Fruit fly (Drosophila melanogaster) whole organism, embryonic: ENCODE measurements around the gene Idi.

ENCODE experiments used
- ATbp ChIP-seq: fragments of 200-800 bp; sonication (Bioruptor generic); optimal IDR thresholded peaks from 2 replicates; lab custom pipeline; 2017; ENCODE audit warnings: missing biosample characterization, mild to moderate bottlenecking, missing genetic modification characterization, missing genetic modification reagents
- Asciz ChIP-seq: fragments of 200-800 bp; sonication (Bioruptor generic); optimal IDR thresholded peaks from 2 replicates; lab custom pipeline; 2017; ENCODE audit warnings: missing biosample characterization, mild to moderate bottlenecking, missing genetic modification characterization, missing genetic modification reagents
- CG10366 ChIP-seq: fragments of 200-800 bp; sonication (Bioruptor generic); IDR thresholded peaks from 2 replicates; pipeline ENCODE4 v1.3.6; 2022; ENCODE audit warnings: missing biosample characterization, missing genetic modification characterization
- CG11560 ChIP-seq: fragments of 200-800 bp; sonication (Bioruptor generic); IDR thresholded peaks from 3 replicates; pipeline ENCODE4 v1.3.6; 2022; ENCODE audit warnings: missing biosample characterization, missing genetic modification characterization
- CG12659 ChIP-seq: fragments of 200-800 bp; sonication (Bioruptor generic); optimal IDR thresholded peaks from 3 replicates; lab custom pipeline; 2017; ENCODE audit warnings: mild to moderate bottlenecking, missing biosample characterization, missing genetic modification reagents, missing genetic modification characterization
- CG15269 ChIP-seq: fragments of 200-800 bp; sonication (Bioruptor generic); optimal IDR thresholded peaks from 2 replicates; lab custom pipeline; 2018; ENCODE audit warnings: missing biosample characterization, mild to moderate bottlenecking, missing genetic modification characterization, moderate library complexity
- CG1602 ChIP-seq: fragments of 200-800 bp; sonication (Bioruptor generic); optimal IDR thresholded peaks from 3 replicates; lab custom pipeline; 2016; ENCODE audit warnings: missing biosample characterization, missing genetic modification characterization
- CG16813 ChIP-seq: fragments of 200-800 bp; sonication (Bioruptor generic); IDR thresholded peaks from 3 replicates; pipeline ENCODE4 v1.3.6; 2022; ENCODE audit warnings: missing biosample characterization, missing genetic modification characterization; ENCODE audit not compliant: partially characterized antibody
- CG17568 ChIP-seq: fragments of 200-800 bp; sonication (Bioruptor generic); optimal IDR thresholded peaks from 2 replicates; lab custom pipeline; 2018; ENCODE audit warnings: missing biosample characterization, mild to moderate bottlenecking, missing genetic modification characterization, moderate library complexity
- CG2120 ChIP-seq: fragments of 200-800 bp; sonication (Bioruptor generic); optimal IDR thresholded peaks from 3 replicates; lab custom pipeline; 2016; ENCODE audit warnings: missing biosample characterization, missing genetic modification characterization
- CG2889 ChIP-seq: fragments of 200-800 bp; sonication (Bioruptor generic); IDR thresholded peaks from 3 replicates; pipeline ENCODE4 v1.3.6; 2022; ENCODE audit warnings: missing biosample characterization, missing genetic modification characterization
- CG32532 ChIP-seq: fragments of 200-800 bp; sonication (Bioruptor generic); IDR thresholded peaks from 2 replicates; pipeline ENCODE4 v1.3.6; 2022; ENCODE audit warnings: missing biosample characterization, missing genetic modification characterization
- CG32772 ChIP-seq: fragments of 200-800 bp; sonication (Bioruptor generic); IDR thresholded peaks from 2 replicates; pipeline ENCODE4 v1.3.6; 2022; ENCODE audit warnings: missing biosample characterization, missing genetic modification characterization
- CG3847 ChIP-seq: fragments of 200-800 bp; sonication (Bioruptor generic); IDR thresholded peaks from 2 replicates; pipeline ENCODE4 v1.3.6; 2022; ENCODE audit warnings: missing biosample characterization, missing genetic modification characterization
- CG4424 ChIP-seq: fragments of 200-800 bp; sonication (Bioruptor generic); optimal IDR thresholded peaks from 3 replicates; lab custom pipeline; 2016; ENCODE audit warnings: missing biosample characterization, missing genetic modification characterization
- CG6654 ChIP-seq: fragments of 200-800 bp; sonication (Bioruptor generic); optimal IDR thresholded peaks from 2 replicates; lab custom pipeline; 2017; ENCODE audit warnings: missing biosample characterization, mild to moderate bottlenecking, missing genetic modification characterization
- CG6791 ChIP-seq: fragments of 200-800 bp; sonication (Bioruptor generic); IDR thresholded peaks from 3 replicates; pipeline ENCODE4 v1.3.6; 2022; ENCODE audit warnings: missing biosample characterization, missing genetic modification characterization; ENCODE audit not compliant: partially characterized antibody
- CG6813 ChIP-seq: fragments of 200-800 bp; sonication (Bioruptor generic); optimal IDR thresholded peaks from 2 replicates; lab custom pipeline; 2017; ENCODE audit warnings: missing biosample characterization, missing genetic modification characterization, mild to moderate bottlenecking, moderate library complexity, missing genetic modification reagents
- CG8089 ChIP-seq: fragments of 200-800 bp; sonication (Bioruptor generic); optimal IDR thresholded peaks from 3 replicates; lab custom pipeline; 2016; ENCODE audit warnings: missing biosample characterization, missing genetic modification characterization
- CG8359 ChIP-seq: fragments of 200-800 bp; sonication (Bioruptor generic); optimal IDR thresholded peaks from 2 replicates; lab custom pipeline; 2017; ENCODE audit warnings: missing biosample characterization, mild to moderate bottlenecking, missing genetic modification characterization, borderline replicate concordance
- CG8478 ChIP-seq: fragments of >200 bp; optimal IDR thresholded peaks from 2 replicates; lab custom pipeline; 2018
- Camta ChIP-seq: fragments of 200-800 bp; sonication (Bioruptor generic); optimal IDR thresholded peaks from 2 replicates; lab custom pipeline; 2016; ENCODE audit warnings: missing biosample characterization, missing genetic modification characterization
- Dp ChIP-seq: fragments of 200-800 bp; sonication (Bioruptor generic); optimal IDR thresholded peaks from 2 replicates; lab custom pipeline; 2018; ENCODE audit warnings: missing biosample characterization, mild to moderate bottlenecking, missing genetic modification characterization, moderate library complexity
- Dref ChIP-seq: fragments of 200-800 bp; sonication (Bioruptor generic); IDR thresholded peaks from 2 replicates; pipeline ENCODE4 v1.3.6; 2022; ENCODE audit warnings: missing biosample characterization, missing genetic modification characterization
- Fer2 ChIP-seq: fragments of 200-800 bp; sonication (Bioruptor generic); optimal IDR thresholded peaks from 2 replicates; lab custom pipeline; 2018; ENCODE audit warnings: missing biosample characterization, mild to moderate bottlenecking, missing genetic modification characterization, moderate library complexity
- HLHmδ ChIP-seq: fragments of 200-800 bp; sonication (Bioruptor generic); optimal IDR thresholded peaks from 2 replicates; lab custom pipeline; 2018; ENCODE audit warnings: missing biosample characterization, mild to moderate bottlenecking, missing genetic modification characterization, moderate library complexity
- Hr3 ChIP-seq: fragments of 200-800 bp; sonication (Bioruptor generic); optimal IDR thresholded peaks from 3 replicates; lab custom pipeline; 2016; ENCODE audit warnings: missing biosample characterization, missing genetic modification characterization
- Lim3 ChIP-seq: fragments of 200-800 bp; sonication (Bioruptor generic); IDR thresholded peaks from 2 replicates; pipeline ENCODE4 v1.3.6; 2022; ENCODE audit warnings: missing biosample characterization, missing genetic modification characterization
- Sox100B ChIP-seq: fragments of 200-800 bp; sonication (Bioruptor generic); optimal IDR thresholded peaks from 3 replicates; lab custom pipeline; 2018; ENCODE audit warnings: missing biosample characterization, mild to moderate bottlenecking, missing genetic modification characterization
- Vsx1 ChIP-seq: fragments of 200-800 bp; sonication (Bioruptor generic); optimal IDR thresholded peaks from 2 replicates; lab custom pipeline; 2017; ENCODE audit warnings: missing biosample characterization, mild to moderate bottlenecking, missing genetic modification characterization, missing genetic modification reagents
- YL-1 ChIP-seq: fragments of 200-800 bp; sonication (Bioruptor generic); optimal IDR thresholded peaks from 3 replicates; lab custom pipeline; 2017; ENCODE audit warnings: missing biosample characterization, mild to moderate bottlenecking, missing genetic modification characterization
- amos ChIP-seq: fragments of 200-800 bp; sonication (Bioruptor generic); IDR thresholded peaks from 2 replicates; pipeline ENCODE4 v1.3.6; 2022; ENCODE audit warnings: missing biosample characterization, missing genetic modification characterization; ENCODE audit not compliant: partially characterized antibody
- bsh ChIP-seq, 2 experiments: fragments of 200-800 bp; sonication (Bioruptor generic); optimal IDR thresholded peaks; 2 replicates each; lab custom pipeline; 2017 to 2018; ENCODE audit warnings: mild to moderate bottlenecking in 2 of 2, missing biosample characterization in 2 of 2, missing genetic modification characterization in 2 of 2, moderate library complexity in 1 of 2
- emc ChIP-seq: fragments of 200-800 bp; sonication (Bioruptor generic); optimal IDR thresholded peaks from 2 replicates; lab custom pipeline; 2016; ENCODE audit warnings: missing biosample characterization, missing genetic modification characterization
- ems ChIP-seq: fragments of 200-800 bp; sonication (Bioruptor generic); optimal IDR thresholded peaks from 3 replicates; lab custom pipeline; 2016; ENCODE audit warnings: missing biosample characterization, missing genetic modification characterization
- eve ChIP-seq, 2 experiments: fragments of >200 bp; optimal IDR thresholded peaks; 2 replicates each; lab custom pipeline; 2017; ENCODE audit warnings: missing biosample characterization in 2 of 2, missing genetic modification characterization in 2 of 2
- fd102C ChIP-seq: fragments of 200-800 bp; sonication (Bioruptor generic); optimal IDR thresholded peaks from 2 replicates; lab custom pipeline; 2018; ENCODE audit warnings: missing biosample characterization, mild to moderate bottlenecking, missing genetic modification characterization, moderate library complexity
- ftz-f1 ChIP-seq: fragments of 200-800 bp; sonication (Bioruptor generic); optimal IDR thresholded peaks from 2 replicates; lab custom pipeline; 2016; ENCODE audit warnings: missing biosample characterization, missing genetic modification characterization
- gcm ChIP-seq: fragments of 200-800 bp; sonication (Bioruptor generic); optimal IDR thresholded peaks from 2 replicates; lab custom pipeline; 2019; ENCODE audit warnings: missing biosample characterization, mild to moderate bottlenecking, missing genetic modification characterization, moderate library complexity
- gcm2 ChIP-seq: fragments of 200-800 bp; sonication (Bioruptor generic); optimal IDR thresholded peaks from 2 replicates; lab custom pipeline; 2016; ENCODE audit warnings: missing biosample characterization, missing genetic modification characterization
- gem ChIP-seq: fragments of 200-800 bp; sonication (Bioruptor generic); optimal IDR thresholded peaks from 2 replicates; lab custom pipeline; 2019; ENCODE audit warnings: missing biosample characterization, mild to moderate bottlenecking, missing genetic modification characterization, moderate library complexity
- jing ChIP-seq: fragments of 200-800 bp; sonication (Bioruptor generic); optimal IDR thresholded peaks from 2 replicates; lab custom pipeline; 2018; ENCODE audit warnings: missing biosample characterization, mild to moderate bottlenecking, missing genetic modification characterization
- knrl ChIP-seq: fragments of 200-800 bp; sonication (Bioruptor generic); IDR thresholded peaks from 3 replicates; pipeline ENCODE4 v1.3.6; 2022; ENCODE audit warnings: missing biosample characterization, missing genetic modification characterization; ENCODE audit not compliant: partially characterized antibody
- lbe ChIP-seq: fragments of 200-800 bp; sonication (Bioruptor generic); optimal IDR thresholded peaks from 2 replicates; lab custom pipeline; 2016; ENCODE audit warnings: missing biosample characterization, mild to moderate bottlenecking, missing genetic modification characterization
- onecut ChIP-seq: fragments of 200-800 bp; sonication (Bioruptor generic); IDR thresholded peaks from 2 replicates; pipeline ENCODE4 v1.3.6; 2022; ENCODE audit warnings: missing biosample characterization, missing genetic modification characterization
- p53 ChIP-seq: fragments of 200-800 bp; sonication (Bioruptor generic); optimal IDR thresholded peaks from 2 replicates; lab custom pipeline; 2016; ENCODE audit warnings: missing biosample characterization, missing genetic modification characterization
- pum ChIP-seq: fragments of 200-800 bp; sonication (Bioruptor generic); optimal IDR thresholded peaks from 2 replicates; lab custom pipeline; 2016; ENCODE audit warnings: missing biosample characterization, missing genetic modification characterization
- sc ChIP-seq, 3 experiments: fragments of >200 bp in 2 of 3; fragments of 200-800 bp in 1 of 3; sonication (Bioruptor generic) in 1 of 3; optimal IDR thresholded peaks; 2 replicates in 2 of 3; 3 replicates in 1 of 3; lab custom pipeline; 2017; ENCODE audit warnings: mild to moderate bottlenecking in 1 of 3, missing biosample characterization in 1 of 3, missing genetic modification characterization in 1 of 3, missing genetic modification reagents in 1 of 3
- tap ChIP-seq: fragments of 200-800 bp; optimal IDR thresholded peaks from 3 replicates; lab custom pipeline; 2019; ENCODE audit warnings: missing biosample characterization, mild to moderate bottlenecking, missing genetic modification characterization, moderate library complexity
- trem ChIP-seq: fragments of 200-800 bp; optimal IDR thresholded peaks from 3 replicates; lab custom pipeline; 2019; ENCODE audit warnings: missing biosample characterization, mild to moderate bottlenecking, missing genetic modification characterization, moderate library complexity

Idi gene

DNA sequence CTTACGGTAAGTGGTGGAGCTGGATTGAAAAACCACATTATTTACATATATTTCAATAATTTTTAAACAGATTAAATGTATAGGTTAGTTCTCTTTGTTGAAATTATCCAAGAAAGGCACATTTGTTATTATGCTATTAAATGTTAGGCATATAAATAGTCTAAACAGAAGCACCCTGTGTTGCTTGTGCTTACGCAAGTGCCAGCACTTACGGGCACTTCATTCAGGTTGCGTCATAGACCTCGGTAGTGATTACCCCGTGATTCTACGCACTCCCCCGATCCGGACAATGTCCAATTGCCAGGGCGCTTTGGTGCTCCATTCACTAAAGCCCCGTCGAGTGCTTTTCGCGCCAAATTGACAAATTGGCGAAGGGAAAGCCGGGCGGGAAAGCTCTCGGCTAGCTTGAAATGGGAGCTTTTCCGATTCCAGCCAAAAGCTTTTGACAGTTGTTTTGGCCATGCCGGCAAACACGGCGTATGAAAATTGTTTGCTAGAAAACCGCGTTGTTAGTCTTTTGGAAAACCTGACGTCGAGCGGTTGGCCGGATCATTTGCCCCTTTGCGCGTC lies 23.3 kb upstream of the Idi start, which contains the start of gene ETHR (continued):
- no peak for TF ChIP-seq bsh (GFP tag; optimal IDR thresholded peaks at IDR 0.05; lab: Kevin White, UChicago)
- peak; percentile 81 for TF ChIP-seq CG10366 (GFP tag; lab: Robert Waterston, UW)
- TF ChIP-seq Dref (GFP tag; lab: Robert Waterston, UW) = no peak
- no peak for TF ChIP-seq CG32772 (GFP tag; lab: Robert Waterston, UW)
- peak; percentile 78 for TF ChIP-seq CG15269
- TF ChIP-seq CG11560 = no peak
- no peak for TF ChIP-seq CG3847 (GFP tag; lab: Robert Waterston, UW)
- no peak for TF ChIP-seq pum (GFP tag; lab: Kevin White, UChicago)
- TF ChIP-seq CG6654 = no peak
- TF ChIP-seq CG8359 (GFP tag; lab: Kevin White, UChicago) = no peak
- no peak for TF ChIP-seq tap (tag; lab: Kevin White, UChicago)
- no peak for TF ChIP-seq Asciz (GFP tag; lab: Kevin White, UChicago)
- TF ChIP-seq CG6791 (GFP tag; lab: Robert Waterston, UW) = no peak
- TF ChIP-seq knrl = no peak
- no peak for TF ChIP-seq Lim3 (GFP tag; lab: Robert Waterston, UW)
- no peak for TF ChIP-seq Vsx1 (GFP tag; lab: Kevin White, UChicago)
- TF ChIP-seq fd102C (GFP tag; lab: Kevin White, UChicago) = no peak
- TF ChIP-seq CG8089 (GFP tag; lab: Kevin White, UChicago) = no peak
- peak; percentile 10; the same call in 1 of the 2 replicates for TF ChIP-seq onecut (GFP tag; lab: Robert Waterston, UW)
- peak; percentile 76 for TF ChIP-seq CG32532
- TF ChIP-seq CG2889 (GFP tag; lab: Robert Waterston, UW) = no peak
- TF ChIP-seq CG2120 = peak; percentile 72
- no peak for TF ChIP-seq trem
- peak; percentile 23 for TF ChIP-seq gcm (GFP tag; lab: Kevin White, UChicago)
- no peak for TF ChIP-seq jing
- peak; percentile 51 for TF ChIP-seq CG4424 (GFP tag; lab: Kevin White, UChicago)
- peak; percentile 62 for TF ChIP-seq gem (tag; lab: Kevin White, UChicago)
- TF ChIP-seq Sox100B (GFP tag; lab: Kevin White, UChicago) = no peak
- peak; percentile 42 for TF ChIP-seq CG6813 (GFP tag; lab: Kevin White, UChicago)
- TF ChIP-seq lbe = no peak
- no peak for TF ChIP-seq Camta
- no peak for TF ChIP-seq p53 (GFP tag; lab: Kevin White, UChicago)
- no peak for TF ChIP-seq gcm2 (GFP tag; lab: Kevin White, UChicago)
- TF ChIP-seq amos = peak; percentile 27; the same call in 1 of the 2 replicates
- no peak for TF ChIP-seq HLHmδ (GFP tag; lab: Kevin White, UChicago)
- no peak for TF ChIP-seq CG8478 (lab: Kevin White, UChicago)
- TF ChIP-seq Fer2 = no peak
- TF ChIP-seq ems (GFP tag; lab: Kevin White, UChicago) = no peak
- no peak for TF ChIP-seq CG16813 (GFP tag; lab: Robert Waterston, UW)
- TF ChIP-seq Hr3 (GFP tag; lab: Kevin White, UChicago) = no peak
- peak; percentile 80 for TF ChIP-seq ftz-f1 (GFP tag; lab: Kevin White, UChicago)
- peak; percentile 29 for TF ChIP-seq CG17568
- TF ChIP-seq YL-1 = no peak
- TF ChIP-seq CG1602 (GFP tag; lab: Kevin White, UChicago) = no peak
- no peak for TF ChIP-seq ATbp (GFP tag; lab: Kevin White, UChicago)
- peak; percentile 51 for TF ChIP-seq CG12659
- TF ChIP-seq eve (GFP tag; optimal IDR thresholded peaks at IDR 0.05; lab: Kevin White, UChicago) = no peak
- no peak for TF ChIP-seq sc (optimal IDR thresholded peaks at IDR 0.05; lab: Kevin White, UChicago)
- TF ChIP-seq sc (GFP tag; optimal IDR thresholded peaks at IDR 0.05; lab: Kevin White, UChicago) = no peak
- TF ChIP-seq emc (GFP tag; lab: Kevin White, UChicago) = no peak
- TF ChIP-seq Dp (GFP tag; lab: Kevin White, UChicago) = peak; percentile 69
